Worm (Caenorhabditis elegans) whole organism, young adult: ENCODE data around the gene dpy-11.

Source experiments
- B0261.1 ChIP-seq: sonication (generic microtip); optimal IDR thresholded peaks from 2 replicates; lab custom pipeline; 2016; ENCODE audit warnings: mild to moderate bottlenecking, missing genetic modification characterization, moderate library complexity, missing compliant biosample characterization
- F23B12.7 ChIP-seq: sonication (generic microtip); optimal IDR thresholded peaks from 2 replicates; lab custom pipeline; 2017; ENCODE audit warnings: missing genetic modification characterization, mild to moderate bottlenecking, missing compliant biosample characterization, antibody characterized with exemption, moderate library complexity; ENCODE audit not compliant: insufficient read depth
- F33H1.4 ChIP-seq: fragments of 200-800 bp; sonication (Bioruptor generic); IDR thresholded peaks from 2 replicates; pipeline ENCODE4 v1.3.6; 2022; ENCODE audit warnings: missing genetic modification reagents, missing genetic modification characterization, missing compliant biosample characterization
- F49E8.2 ChIP-seq: sonication (generic microtip); optimal IDR thresholded peaks from 3 replicates; lab custom pipeline; 2017; ENCODE audit warnings: missing genetic modification characterization, mild to moderate bottlenecking, missing compliant biosample characterization, antibody characterized with exemption, moderate library complexity; ENCODE audit not compliant: insufficient read depth
- F55B11.4 ChIP-seq: sonication (generic microtip); optimal IDR thresholded peaks from 2 replicates; lab custom pipeline; 2016; ENCODE audit warnings: missing compliant biosample characterization, missing genetic modification characterization, borderline replicate concordance; ENCODE audit not compliant: insufficient read depth
- F57A8.1 ChIP-seq: fragments of 200-800 bp; sonication (Bioruptor generic); optimal IDR thresholded peaks from 2 replicates; lab custom pipeline; 2018; ENCODE audit warnings: mild to moderate bottlenecking, missing genetic modification characterization, moderate library complexity, missing compliant biosample characterization
- K11D2.4 ChIP-seq: fragments of 200-800 bp; sonication (Bioruptor generic); IDR thresholded peaks from 2 replicates; pipeline ENCODE4 v1.3.6; 2022; ENCODE audit warnings: missing genetic modification reagents, missing genetic modification characterization, missing compliant biosample characterization
- T26A5.8 ChIP-seq: sonication (generic microtip); optimal IDR thresholded peaks from 2 replicates; lab custom pipeline; 2016; ENCODE audit warnings: missing genetic modification characterization, missing compliant biosample characterization
- Y53F4B.3 ChIP-seq: fragments of 200-800 bp; sonication (Bioruptor generic); IDR thresholded peaks from 2 replicates; pipeline ENCODE4 v1.3.6; 2022; ENCODE audit warnings: missing genetic modification reagents, missing genetic modification characterization, missing compliant biosample characterization
- Y67H2A.10 ChIP-seq: fragments of 200-800 bp; sonication (Bioruptor generic); conservative IDR thresholded peaks from 2 replicates; pipeline ENCODE4 v1.3.6; 2022; ENCODE audit warnings: missing genetic modification reagents, missing genetic modification characterization, missing compliant biosample characterization
- Y79H2A.3 ChIP-seq: fragments of 200-800 bp; sonication (Bioruptor generic); conservative IDR thresholded peaks from 2 replicates; pipeline ENCODE4 v1.3.6; 2022; ENCODE audit warnings: missing genetic modification reagents, missing genetic modification characterization, missing compliant biosample characterization
- Y95B8A.8 ChIP-seq: fragments of 200-800 bp; sonication (Bioruptor generic); IDR thresholded peaks from 2 replicates; pipeline ENCODE4 v1.3.6; 2022; ENCODE audit warnings: missing genetic modification reagents, missing genetic modification characterization, missing compliant biosample characterization
- aptf-3 ChIP-seq: fragments of 200-800 bp; sonication (Bioruptor generic); IDR thresholded peaks from 2 replicates; pipeline ENCODE4 v1.3.6; 2022; ENCODE audit warnings: missing genetic modification characterization, missing compliant biosample characterization
- attf-3 ChIP-seq: fragments of 200-800 bp; sonication (Bioruptor generic); conservative IDR thresholded peaks from 2 replicates; pipeline ENCODE4 v1.3.6; 2022; ENCODE audit warnings: missing genetic modification reagents, missing genetic modification characterization, missing compliant biosample characterization
- attf-5 ChIP-seq: fragments of 200-800 bp; sonication (Bioruptor generic); optimal IDR thresholded peaks from 2 replicates; lab custom pipeline; 2018; ENCODE audit warnings: mild to moderate bottlenecking, missing genetic modification characterization, missing compliant biosample characterization
- bed-1 ChIP-seq: fragments of 200-800 bp; sonication (Bioruptor generic); IDR thresholded peaks from 2 replicates; pipeline ENCODE4 v1.3.6; 2022; ENCODE audit warnings: missing genetic modification reagents, missing genetic modification characterization, missing compliant biosample characterization
- bed-2 ChIP-seq: fragments of 200-800 bp; sonication (Bioruptor generic); IDR thresholded peaks from 2 replicates; pipeline ENCODE4 v1.3.6; 2022; ENCODE audit warnings: missing genetic modification reagents, missing genetic modification characterization, missing compliant biosample characterization
- ceh-100 ChIP-seq: fragments of 200-800 bp; sonication (Bioruptor generic); IDR thresholded peaks from 2 replicates; pipeline ENCODE4 v1.3.6; 2022; ENCODE audit warnings: missing genetic modification reagents, missing genetic modification characterization, missing compliant biosample characterization
- ceh-27 ChIP-seq: fragments of 200-800 bp; sonication (Bioruptor generic); optimal IDR thresholded peaks from 2 replicates; lab custom pipeline; 2018; ENCODE audit warnings: mild to moderate bottlenecking, missing genetic modification characterization, moderate library complexity, missing compliant biosample characterization
- ceh-40 ChIP-seq: fragments of 200-800 bp; sonication (Bioruptor generic); IDR thresholded peaks from 2 replicates; pipeline ENCODE4 v1.3.6; 2022; ENCODE audit warnings: missing genetic modification characterization, missing compliant biosample characterization
- dox-1 ChIP-seq: fragments of 200-800 bp; sonication (Bioruptor generic); IDR thresholded peaks from 2 replicates; pipeline ENCODE4 v1.3.6; 2022; ENCODE audit warnings: missing genetic modification reagents, missing genetic modification characterization, missing compliant biosample characterization
- dpff-1 ChIP-seq: sonication (generic microtip); optimal IDR thresholded peaks from 2 replicates; lab custom pipeline; 2017; ENCODE audit warnings: mild to moderate bottlenecking, missing genetic modification characterization, missing compliant biosample characterization
- egrh-3 ChIP-seq: fragments of 200-800 bp; sonication (Bioruptor generic); IDR thresholded peaks from 2 replicates; pipeline ENCODE4 v1.3.6; 2022; ENCODE audit warnings: missing genetic modification reagents, missing genetic modification characterization, missing compliant biosample characterization
- ekl-4 ChIP-seq: fragments of 200-800 bp; sonication (Bioruptor generic); IDR thresholded peaks from 2 replicates; pipeline ENCODE4 v1.3.6; 2022; ENCODE audit warnings: missing genetic modification reagents, missing genetic modification characterization, missing compliant biosample characterization
- ets-4 ChIP-seq: fragments of 200-800 bp; sonication (Bioruptor generic); optimal IDR thresholded peaks from 2 replicates; lab custom pipeline; 2018; ENCODE audit warnings: mild to moderate bottlenecking, missing genetic modification characterization, missing compliant biosample characterization
- hmg-1.2 ChIP-seq: fragments of 200-800 bp; sonication (Bioruptor generic); IDR thresholded peaks from 2 replicates; pipeline ENCODE4 v1.3.6; 2022; ENCODE audit warnings: missing genetic modification reagents, missing genetic modification characterization, missing compliant biosample characterization
- let-526 ChIP-seq: fragments of 200-800 bp; sonication (Bioruptor generic); IDR thresholded peaks from 2 replicates; pipeline ENCODE4 v1.3.6; 2022; ENCODE audit warnings: missing genetic modification reagents, missing genetic modification characterization, missing compliant biosample characterization
- lin-35 ChIP-seq, 3 experiments: fragments of 150-350 bp in 2 of 3; sonication (generic microtip) in 1 of 3; optimal IDR thresholded peaks; 2 replicates each; lab custom pipeline; 2014 to 2018; ENCODE audit warnings: missing biosample characterization in 3 of 3, missing genetic modification characterization in 3 of 3, missing genetic modification reagents in 3 of 3
- lsl-1 ChIP-seq: fragments of 200-800 bp; sonication (Bioruptor generic); optimal IDR thresholded peaks from 2 replicates; lab custom pipeline; 2018; ENCODE audit warnings: mild to moderate bottlenecking, missing genetic modification characterization, moderate library complexity, missing compliant biosample characterization
- lsy-27 ChIP-seq: sonication (generic microtip); optimal IDR thresholded peaks from 2 replicates; lab custom pipeline; 2017; ENCODE audit warnings: missing genetic modification characterization, mild to moderate bottlenecking, missing compliant biosample characterization, antibody characterized with exemption, missing genotype, borderline replicate concordance; ENCODE audit not compliant: insufficient read depth
- mcd-1 ChIP-seq: fragments of 200-800 bp; sonication (Bioruptor generic); IDR thresholded peaks from 2 replicates; pipeline ENCODE4 v1.3.6; 2022; ENCODE audit warnings: missing genetic modification reagents, missing genetic modification characterization, missing compliant biosample characterization
- mel-28 ChIP-seq: sonication (generic microtip); optimal IDR thresholded peaks from 2 replicates; lab custom pipeline; 2016; ENCODE audit warnings: borderline replicate concordance, mild to moderate bottlenecking, missing genetic modification characterization, missing compliant biosample characterization
- nfya-1 ChIP-seq: sonication (generic microtip); optimal IDR thresholded peaks from 2 replicates; lab custom pipeline; 2017; ENCODE audit warnings: antibody characterized with exemption, missing compliant biosample characterization, missing genetic modification characterization, borderline replicate concordance; ENCODE audit not compliant: insufficient read depth
- nfyb-1 ChIP-seq: fragments of 200-800 bp; sonication (Bioruptor generic); IDR thresholded peaks from 2 replicates; pipeline ENCODE4 v1.3.6; 2022; ENCODE audit warnings: missing genetic modification reagents, missing genetic modification characterization, missing compliant biosample characterization
- nhr-120 ChIP-seq: fragments of 200-800 bp; sonication (Bioruptor generic); IDR thresholded peaks from 2 replicates; pipeline ENCODE4 v1.3.6; 2022; ENCODE audit warnings: missing genetic modification characterization, missing compliant biosample characterization
- nhr-179 ChIP-seq: sonication (generic microtip); optimal IDR thresholded peaks from 2 replicates; lab custom pipeline; 2016; ENCODE audit warnings: mild to moderate bottlenecking, missing genetic modification characterization, missing compliant biosample characterization
- nhr-90 ChIP-seq: sonication (generic microtip); optimal IDR thresholded peaks from 2 replicates; lab custom pipeline; 2016; ENCODE audit warnings: missing genotype, mild to moderate bottlenecking, missing genetic modification characterization, missing compliant biosample characterization
- rcor-1 ChIP-seq: fragments of 200-800 bp; sonication (Bioruptor generic); IDR thresholded peaks from 2 replicates; pipeline ENCODE4 v1.3.6; 2022; ENCODE audit warnings: missing genetic modification reagents, missing genetic modification characterization, missing compliant biosample characterization
- rpc-1 ChIP-seq, 2 experiments: fragments of 150-350 bp in 1 of 2; sonication (generic microtip) in 1 of 2; optimal IDR thresholded peaks; 2 replicates each; lab custom pipeline; 2014 to 2018; ENCODE audit warnings: missing biosample characterization in 1 of 2, missing genetic modification characterization in 1 of 2, missing genetic modification reagents in 1 of 2, missing genotype in 1 of 2
- sdz-38 ChIP-seq: sonication (generic microtip); optimal IDR thresholded peaks from 2 replicates; lab custom pipeline; 2016; ENCODE audit warnings: missing genotype, missing genetic modification characterization, missing compliant biosample characterization
- snpc-1.1 ChIP-seq: sonication (generic microtip); optimal IDR thresholded peaks from 2 replicates; lab custom pipeline; 2017; ENCODE audit warnings: missing genetic modification characterization, mild to moderate bottlenecking, missing compliant biosample characterization, antibody characterized with exemption, moderate library complexity, missing genotype, missing genetic modification reagents; ENCODE audit not compliant: insufficient read depth
- unc-130 ChIP-seq: sonication (generic microtip); optimal IDR thresholded peaks from 2 replicates; lab custom pipeline; 2016; ENCODE audit warnings: missing genetic modification reagents, missing genetic modification characterization, missing compliant biosample characterization
- unc-62 ChIP-seq: fragments of 150-350 bp; optimal IDR thresholded peaks from 2 replicates; lab custom pipeline; 2014; ENCODE audit warnings: missing biosample characterization, missing genetic modification reagents, missing genetic modification characterization
- zim-3 ChIP-seq: sonication (generic microtip); optimal IDR thresholded peaks from 2 replicates; lab custom pipeline; 2017; ENCODE audit warnings: mild to moderate bottlenecking, missing genetic modification characterization, moderate library complexity, missing compliant biosample characterization
- ztf-18 ChIP-seq: sonication (generic microtip); optimal IDR thresholded peaks from 2 replicates; lab custom pipeline; 2016; ENCODE audit warnings: missing genotype, mild to moderate bottlenecking, missing genetic modification characterization, missing compliant biosample characterization
- ztf-22 ChIP-seq: fragments of 200-800 bp; sonication (Bioruptor generic); optimal IDR thresholded peaks from 2 replicates; lab custom pipeline; 2018; ENCODE audit warnings: mild to moderate bottlenecking, missing genetic modification characterization, moderate library complexity, missing compliant biosample characterization

dpy-11 gene

DNA sequence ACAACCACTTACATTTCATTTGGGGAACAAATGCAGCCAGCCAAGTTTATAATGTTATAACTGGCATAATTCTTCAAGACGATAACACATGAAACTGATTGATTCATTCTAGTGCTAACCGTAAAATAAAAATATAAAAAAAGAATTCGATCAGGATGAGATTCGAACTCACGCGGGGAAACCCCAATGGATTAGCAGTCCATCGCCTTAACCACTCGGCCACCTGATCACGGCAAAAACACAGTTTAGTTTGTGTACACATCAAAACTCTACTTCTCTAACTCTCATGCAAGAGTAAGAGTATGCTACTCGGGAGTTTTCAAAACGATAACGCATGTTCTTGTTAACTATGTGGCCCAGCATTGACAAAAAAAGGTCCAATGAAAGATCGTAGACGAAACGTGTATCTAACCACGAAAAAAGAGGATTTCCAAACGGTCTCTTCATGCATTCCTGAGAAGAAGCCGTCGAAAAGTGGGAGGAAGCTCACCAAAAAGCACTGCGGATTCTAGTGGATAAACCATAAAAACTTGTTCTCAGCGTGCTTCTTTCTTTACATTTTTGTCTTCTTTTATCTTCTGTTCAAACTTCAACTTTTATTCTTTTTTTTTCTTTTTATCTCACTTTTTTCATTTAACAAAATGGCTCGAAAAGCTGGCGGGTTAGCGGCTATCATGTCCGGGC is 36.8 kb upstream of the dpy-11 start, which contains the start of gene twk-10 (continued):
- peak; percentile 7 for TF ChIP-seq lsl-1
- TF ChIP-seq K11D2.4 (GFP tag; lab: Robert Waterston, UW): no peak
- no peak for TF ChIP-seq nhr-120
- no peak for TF ChIP-seq ceh-100
- no peak for TF ChIP-seq lin-35 (GFP tag; optimal IDR thresholded peaks at IDR 0.05; lab: Kevin White, UChicago)
- no peak for TF ChIP-seq aptf-3 (GFP tag; lab: Robert Waterston, UW)
- no peak for TF ChIP-seq dpff-1 (tag; lab: Kevin White, UChicago)
- peak; percentile 73 for TF ChIP-seq B0261.1 (tag; lab: Kevin White, UChicago)
- no peak for TF ChIP-seq nfya-1 (tag; lab: Kevin White, UChicago)
- TF ChIP-seq mcd-1: no peak
- TF ChIP-seq F55B11.4 (tag; lab: Kevin White, UChicago): no peak
- TF ChIP-seq attf-5 (GFP tag; lab: Kevin White, UChicago): peak; percentile 53
- TF ChIP-seq mel-28 (tag; lab: Kevin White, UChicago): no peak
- TF ChIP-seq zim-3 (tag; lab: Kevin White, UChicago): no peak
- no peak for TF ChIP-seq Y79H2A.3
- peak; percentile 51 for TF ChIP-seq lsy-27 (tag; lab: Kevin White, UChicago)
- TF ChIP-seq ceh-27 (GFP tag; lab: Kevin White, UChicago): no peak
- peak; percentile 57; the same call in 1 of the 2 replicates for TF ChIP-seq ceh-40 (GFP tag; lab: Robert Waterston, UW)
- no peak for TF ChIP-seq sdz-38 (tag; lab: Kevin White, UChicago)
- TF ChIP-seq ztf-22 (GFP tag; lab: Kevin White, UChicago): no peak
- no peak for TF ChIP-seq Y95B8A.8 (GFP tag; lab: Robert Waterston, UW)
- no peak for TF ChIP-seq unc-62 (GFP tag; lab: Kevin White, UChicago)
- no peak for TF ChIP-seq egrh-3
- no peak for TF ChIP-seq bed-1
- no peak for TF ChIP-seq let-526 (GFP tag; lab: Robert Waterston, UW)
- peak; percentile 56 for TF ChIP-seq ztf-18 (tag; lab: Kevin White, UChicago)
- peak; percentile 87 for TF ChIP-seq F23B12.7 (tag; lab: Kevin White, UChicago)
- TF ChIP-seq F49E8.2 (tag; lab: Kevin White, UChicago): no peak
- peak; percentile 52; the same call in 1 of the 2 replicates for TF ChIP-seq rcor-1 (GFP tag; lab: Robert Waterston, UW)
- no peak for TF ChIP-seq nhr-179
- peak; percentile 86 for TF ChIP-seq rpc-1 (optimal IDR thresholded peaks at IDR 0.05; lab: Kevin White, UChicago)
- peak; percentile 93 for TF ChIP-seq rpc-1 (tag; optimal IDR thresholded peaks at IDR 0.05; lab: Kevin White, UChicago)
- TF ChIP-seq ekl-4 (GFP tag; lab: Robert Waterston, UW): no peak
- TF ChIP-seq dox-1 (GFP tag; lab: Robert Waterston, UW): peak; percentile 72; the same call in 1 of the 2 replicates
- TF ChIP-seq Y67H2A.10: no peak; the same call in 1 of the 2 replicates
- peak; percentile 18 for TF ChIP-seq ets-4
- no peak for TF ChIP-seq attf-3
- no peak for TF ChIP-seq Y53F4B.3 (GFP tag; lab: Robert Waterston, UW)
- TF ChIP-seq nfyb-1: peak; percentile 73; the same call in 1 of the 2 replicates
- peak; percentile 61 for TF ChIP-seq hmg-1.2 (GFP tag; lab: Robert Waterston, UW)
- peak; percentile 8 for TF ChIP-seq T26A5.8 (tag; lab: Kevin White, UChicago)
- TF ChIP-seq bed-2 (GFP tag; lab: Robert Waterston, UW): no peak
- TF ChIP-seq nhr-90 (tag; lab: Kevin White, UChicago): peak; percentile 78
- TF ChIP-seq snpc-1.1 (tag; lab: Kevin White, UChicago): no peak
- no peak for TF ChIP-seq unc-130 (GFP tag; lab: Kevin White, UChicago)
- TF ChIP-seq F57A8.1: peak; percentile 50
- 0 out of 2 replicates have a peak, but pooled peaks have one; percentile 8 for TF ChIP-seq F33H1.4 (GFP tag; lab: Robert Waterston, UW)
